Worm (Caenorhabditis elegans) whole organism, late embryonic: Measurements from ENCODE around the gene srv-24.

ENCODE experiments used
- K02D7.2 ChIP-seq: sonication (generic microtip); optimal IDR thresholded peaks from 2 replicates; lab custom pipeline; 2017; ENCODE audit warnings: mild to moderate bottlenecking, missing genetic modification characterization, missing compliant biosample characterization
- ama-1 ChIP-seq: fragments of 150-350 bp; optimal IDR thresholded peaks from 2 replicates; lab custom pipeline; 2014
- eyg-1 ChIP-seq: sonication (generic microtip); optimal IDR thresholded peaks from 2 replicates; lab custom pipeline; 2016; ENCODE audit warnings: missing genotype, missing genetic modification characterization, missing compliant biosample characterization
- fax-1 ChIP-seq: sonication (generic microtip); optimal IDR thresholded peaks from 2 replicates; lab custom pipeline; 2016; ENCODE audit warnings: missing genotype, missing genetic modification characterization, missing compliant biosample characterization
- fkh-10 ChIP-seq: fragments of 150-350 bp; optimal IDR thresholded peaks from 2 replicates; lab custom pipeline; 2014; ENCODE audit warnings: missing biosample characterization, missing genetic modification reagents, missing genetic modification characterization
- lim-6 ChIP-seq: sonication (generic microtip); optimal IDR thresholded peaks from 2 replicates; lab custom pipeline; 2016; ENCODE audit warnings: missing genetic modification characterization, missing compliant biosample characterization
- nhr-11 ChIP-seq: fragments of 150-350 bp; optimal IDR thresholded peaks from 2 replicates; lab custom pipeline; 2014; ENCODE audit warnings: missing biosample characterization, missing genetic modification characterization
- pha-2 ChIP-seq: sonication (generic microtip); optimal IDR thresholded peaks from 2 replicates; lab custom pipeline; 2017; ENCODE audit warnings: mild to moderate bottlenecking, missing genetic modification characterization, missing compliant biosample characterization
- tbx-2 ChIP-seq: sonication (generic microtip); optimal IDR thresholded peaks from 2 replicates; lab custom pipeline; 2016; ENCODE audit warnings: missing genetic modification characterization, missing compliant biosample characterization

- TF ChIP-seq ama-1 (no peak), tbx-2 (tag; lab: Kevin White, UChicago) (no peak), pha-2 (no peak), eyg-1 (no peak), fax-1 (tag; lab: Kevin White, UChicago) (no peak), K02D7.2 (tag; lab: Kevin White, UChicago) (no peak), fkh-10 (GFP tag; lab: Kevin White, UChicago) (no peak), lim-6 (tag; lab: Kevin White, UChicago) (no peak), nhr-11 (no peak)
These were observed 6.4 kb downstream of the srv-24 start, which contains the start of gene ops-1 for ce11 chrIV:6284277-6284676.
